Fruit fly (Drosophila melanogaster) whole organism, embryonic: ENCODE results near the gene Rlb1.

Source experiments
- Asciz ChIP-seq: fragments of 200-800 bp; sonication (Bioruptor generic); optimal IDR thresholded peaks from 2 replicates; lab custom pipeline; 2017; ENCODE audit warnings: missing biosample characterization, mild to moderate bottlenecking, missing genetic modification characterization, missing genetic modification reagents
- Bgb ChIP-seq: fragments of 200-800 bp; sonication (Bioruptor generic); IDR thresholded peaks from 2 replicates; pipeline ENCODE4 v1.3.6; 2022; ENCODE audit warnings: missing biosample characterization, missing genetic modification characterization; ENCODE audit not compliant: partially characterized antibody
- CG10274 ChIP-seq: fragments of 200-800 bp; sonication (Bioruptor generic); optimal IDR thresholded peaks from 3 replicates; lab custom pipeline; 2017; ENCODE audit warnings: missing biosample characterization, mild to moderate bottlenecking, missing genetic modification characterization
- CG10543 ChIP-seq: fragments of 200-800 bp; sonication (Bioruptor generic); optimal IDR thresholded peaks from 3 replicates; lab custom pipeline; 2017; ENCODE audit warnings: missing biosample characterization, mild to moderate bottlenecking, missing genetic modification characterization, moderate library complexity
- CG13287 ChIP-seq: fragments of 200-800 bp; sonication (Bioruptor generic); IDR thresholded peaks from 2 replicates; pipeline ENCODE4 v1.3.6; 2022; ENCODE audit warnings: missing biosample characterization, missing genetic modification characterization; ENCODE audit not compliant: partially characterized antibody
- CG17328 ChIP-seq: fragments of 200-800 bp; sonication (Bioruptor generic); IDR thresholded peaks from 2 replicates; pipeline ENCODE4 v1.3.6; 2022; ENCODE audit warnings: missing biosample characterization, missing genetic modification characterization
- CG2202 ChIP-seq: fragments of 200-800 bp; sonication (Bioruptor generic); optimal IDR thresholded peaks from 2 replicates; lab custom pipeline; 2018; ENCODE audit warnings: missing biosample characterization, mild to moderate bottlenecking, missing genetic modification characterization
- CG30020 ChIP-seq: fragments of 200-800 bp; optimal IDR thresholded peaks from 2 replicates; lab custom pipeline; 2019; ENCODE audit warnings: missing biosample characterization, mild to moderate bottlenecking, missing genetic modification characterization, moderate library complexity
- CG31365 ChIP-seq: fragments of 200-800 bp; sonication (Bioruptor generic); optimal IDR thresholded peaks from 2 replicates; lab custom pipeline; 2018; ENCODE audit warnings: missing biosample characterization, mild to moderate bottlenecking, missing genetic modification characterization
- CG31441 ChIP-seq: fragments of 200-800 bp; sonication (Bioruptor generic); IDR thresholded peaks from 2 replicates; pipeline ENCODE4 v1.3.6; 2022; ENCODE audit warnings: missing biosample characterization, missing genetic modification characterization
- CG3726 ChIP-seq: fragments of 200-800 bp; sonication (Bioruptor generic); IDR thresholded peaks from 3 replicates; pipeline ENCODE4, ENCODE4 v1.3.6; 2022; ENCODE audit warnings: missing biosample characterization, missing genetic modification characterization
- CG3838 ChIP-seq: fragments of 200-800 bp; sonication (Bioruptor generic); optimal IDR thresholded peaks from 3 replicates; lab custom pipeline; 2016; ENCODE audit warnings: missing biosample characterization, missing genetic modification characterization
- CG4360 ChIP-seq: fragments of 200-800 bp; sonication (Bioruptor generic); IDR thresholded peaks from 2 replicates; pipeline ENCODE4 v1.3.6; 2022; ENCODE audit warnings: missing biosample characterization, missing genetic modification characterization
- CG5245 ChIP-seq: fragments of 200-800 bp; sonication (Bioruptor generic); optimal IDR thresholded peaks from 3 replicates; lab custom pipeline; 2016; ENCODE audit warnings: missing biosample characterization, missing genetic modification characterization
- CG6654 ChIP-seq: fragments of 200-800 bp; sonication (Bioruptor generic); optimal IDR thresholded peaks from 2 replicates; lab custom pipeline; 2017; ENCODE audit warnings: missing biosample characterization, mild to moderate bottlenecking, missing genetic modification characterization
- CG6765 ChIP-seq: fragments of 200-800 bp; sonication (Bioruptor generic); optimal IDR thresholded peaks from 3 replicates; lab custom pipeline; 2017; ENCODE audit warnings: missing biosample characterization, mild to moderate bottlenecking, missing genetic modification characterization
- CG8290 ChIP-seq, 3 experiments: fragments of 200-800 bp; sonication (Bioruptor generic); optimal IDR thresholded peaks; 2 replicates each; lab custom pipeline; 2016 to 2019; ENCODE audit warnings: missing biosample characterization in 3 of 3, missing genetic modification characterization in 3 of 3, mild to moderate bottlenecking in 2 of 3, moderate library complexity in 1 of 3
- CG8478 ChIP-seq: fragments of >200 bp; optimal IDR thresholded peaks from 2 replicates; lab custom pipeline; 2018
- CG9609 ChIP-seq: fragments of 200-800 bp; sonication (Bioruptor generic); optimal IDR thresholded peaks from 3 replicates; lab custom pipeline; 2016; ENCODE audit warnings: missing biosample characterization, missing genetic modification characterization
- CHES-1-like ChIP-seq: fragments of 200-800 bp; sonication (Bioruptor generic); optimal IDR thresholded peaks from 2 replicates; lab custom pipeline; 2016; ENCODE audit warnings: missing biosample characterization, missing genetic modification characterization
- Dbx ChIP-seq: fragments of 200-800 bp; sonication (Bioruptor generic); IDR thresholded peaks from 3 replicates; pipeline ENCODE4 v1.3.6; 2022; ENCODE audit warnings: missing biosample characterization, missing genetic modification characterization
- H15 ChIP-seq: fragments of 200-800 bp; sonication (Bioruptor generic); IDR thresholded peaks from 3 replicates; pipeline ENCODE4 v1.3.6; 2022; ENCODE audit warnings: missing biosample characterization, missing genetic modification characterization
- Hand ChIP-seq: fragments of 200-800 bp; sonication (Bioruptor generic); optimal IDR thresholded peaks from 2 replicates; lab custom pipeline; 2017; ENCODE audit warnings: mild to moderate bottlenecking, missing biosample characterization, missing genetic modification reagents, missing genetic modification characterization
- Hey ChIP-seq: fragments of 200-800 bp; sonication (Bioruptor generic); optimal IDR thresholded peaks from 3 replicates; lab custom pipeline; 2018; ENCODE audit warnings: missing biosample characterization, mild to moderate bottlenecking, missing genetic modification characterization
- Med ChIP-seq: fragments of 200-800 bp; sonication (Bioruptor generic); peaks from one replicate; lab custom pipeline; 2016; ENCODE audit warnings: missing biosample characterization, missing genetic modification characterization, mild to moderate bottlenecking, inconsistent platforms, moderate library complexity
- Optix ChIP-seq: fragments of 200-800 bp; sonication (Bioruptor generic); IDR thresholded peaks from 3 replicates; pipeline ENCODE4 v1.3.6; 2022; ENCODE audit warnings: missing biosample characterization, missing genetic modification characterization
- Tbp ChIP-seq: fragments of >200 bp; optimal IDR thresholded peaks from 2 replicates; lab custom pipeline; 2018; ENCODE audit warnings: missing biosample characterization, missing genetic modification characterization
- Trl ChIP-seq, 3 experiments: fragments of >200 bp in 2 of 3; fragments of 200-800 bp in 1 of 3; sonication (Bioruptor generic) in 1 of 3; optimal IDR thresholded peaks; 2 replicates in 1 of 3; 3 replicates in 2 of 3; lab custom pipeline; 2016 to 2017; ENCODE audit warnings: missing biosample characterization in 1 of 3, missing genetic modification characterization in 1 of 3
- abd-A ChIP-seq: fragments of 200-800 bp; sonication (Bioruptor generic); optimal IDR thresholded peaks from 3 replicates; lab custom pipeline; 2019; ENCODE audit warnings: missing biosample characterization, mild to moderate bottlenecking, missing genetic modification characterization, moderate library complexity
- amos ChIP-seq: fragments of 200-800 bp; sonication (Bioruptor generic); IDR thresholded peaks from 2 replicates; pipeline ENCODE4 v1.3.6; 2022; ENCODE audit warnings: missing biosample characterization, missing genetic modification characterization; ENCODE audit not compliant: partially characterized antibody
- ash1 ChIP-seq: fragments of 200-800 bp; sonication (Bioruptor generic); optimal IDR thresholded peaks from 2 replicates; lab custom pipeline; 2018; ENCODE audit warnings: missing biosample characterization, mild to moderate bottlenecking, missing genetic modification characterization
- bcd ChIP-seq: fragments of 200-800 bp; sonication (Bioruptor generic); optimal IDR thresholded peaks from 2 replicates; lab custom pipeline; 2017; ENCODE audit warnings: missing biosample characterization, mild to moderate bottlenecking, missing genetic modification characterization
- bigmax ChIP-seq: fragments of 200-800 bp; sonication (Bioruptor generic); optimal IDR thresholded peaks from 2 replicates; lab custom pipeline; 2018; ENCODE audit warnings: missing biosample characterization, mild to moderate bottlenecking, missing genetic modification characterization
- chinmo ChIP-seq: fragments of 200-800 bp; sonication (Bioruptor generic); IDR thresholded peaks from 4 replicates; pipeline ENCODE4 v1.3.6; 2022; ENCODE audit warnings: missing biosample characterization, missing genetic modification characterization; ENCODE audit not compliant: partially characterized antibody
- crp ChIP-seq, 2 experiments: fragments of 200-800 bp; sonication (Bioruptor generic); optimal IDR thresholded peaks; 2 replicates in 1 of 2; 3 replicates in 1 of 2; lab custom pipeline; 2017; ENCODE audit warnings: missing biosample characterization in 2 of 2, missing genetic modification characterization in 2 of 2, mild to moderate bottlenecking in 1 of 2, moderate library complexity in 1 of 2
- cwo ChIP-seq: fragments of 200-800 bp; sonication (Bioruptor generic); optimal IDR thresholded peaks from 3 replicates; lab custom pipeline; 2017; ENCODE audit warnings: missing biosample characterization, missing genetic modification characterization, mild to moderate bottlenecking, moderate library complexity, missing genetic modification reagents
- dysf ChIP-seq: fragments of 200-800 bp; sonication (Bioruptor generic); IDR thresholded peaks from 3 replicates; pipeline ENCODE4 v1.3.6; 2022; ENCODE audit warnings: missing biosample characterization, missing genetic modification characterization
- fd96Cb ChIP-seq: fragments of 200-800 bp; sonication (Bioruptor generic); optimal IDR thresholded peaks from 2 replicates; lab custom pipeline; 2018; ENCODE audit warnings: missing biosample characterization, mild to moderate bottlenecking, missing genetic modification characterization, moderate library complexity
- grau ChIP-seq: fragments of 200-800 bp; optimal IDR thresholded peaks from 3 replicates; lab custom pipeline; 2019; ENCODE audit warnings: missing biosample characterization, mild to moderate bottlenecking, missing genetic modification characterization, moderate library complexity
- jigr1 ChIP-seq: fragments of 200-800 bp; sonication (Bioruptor generic); IDR thresholded peaks from 3 replicates; pipeline ENCODE4 v1.3.6; 2022; ENCODE audit warnings: missing biosample characterization, missing genetic modification characterization
- klu ChIP-seq: fragments of 200-800 bp; sonication (Bioruptor generic); IDR thresholded peaks from 2 replicates; pipeline ENCODE4 v1.3.6; 2022; ENCODE audit warnings: missing biosample characterization, missing genetic modification characterization
- lmd ChIP-seq: fragments of 200-800 bp; sonication (Bioruptor generic); IDR thresholded peaks from 2 replicates; pipeline ENCODE4 v1.3.6; 2022; ENCODE audit warnings: missing biosample characterization, missing genetic modification characterization
- sc ChIP-seq, 3 experiments: fragments of >200 bp in 2 of 3; fragments of 200-800 bp in 1 of 3; sonication (Bioruptor generic) in 1 of 3; optimal IDR thresholded peaks; 2 replicates in 2 of 3; 3 replicates in 1 of 3; lab custom pipeline; 2017; ENCODE audit warnings: mild to moderate bottlenecking in 1 of 3, missing biosample characterization in 1 of 3, missing genetic modification characterization in 1 of 3, missing genetic modification reagents in 1 of 3
- sr ChIP-seq: fragments of 200-800 bp; sonication (Bioruptor generic); IDR thresholded peaks from 3 replicates; pipeline ENCODE4 v1.3.6; 2022; ENCODE audit warnings: missing biosample characterization, missing genetic modification characterization
- wdn ChIP-seq: fragments of 200-800 bp; sonication (Bioruptor generic); IDR thresholded peaks from 2 replicates; pipeline ENCODE4 v1.3.6; 2022; ENCODE audit warnings: missing biosample characterization, missing genetic modification characterization

The Rlb1 gene

dm6 chr3R:9532437-9533180 lies 19.5 kb downstream of the Rlb1 start, which contains the start of gene by (continued):
- TF ChIP-seq chinmo (GFP tag; lab: Robert Waterston, UW) = peak; percentile 83; the same call in 3 of the 4 replicates
- peak; percentile 25; the same call in 1 of the 2 replicates for TF ChIP-seq Bgb (GFP tag; lab: Robert Waterston, UW)
- TF ChIP-seq bigmax (GFP tag; lab: Kevin White, UChicago) = no peak
- no peak for TF ChIP-seq CG6654 (GFP tag; lab: Kevin White, UChicago)
- TF ChIP-seq amos = no peak; the same call in 1 of the 2 replicates
- TF ChIP-seq CG3838 (GFP tag; lab: Kevin White, UChicago) = no peak
- TF ChIP-seq CG30020 = no peak
- TF ChIP-seq CG3726 (GFP tag; lab: Robert Waterston, UW) = no peak
- TF ChIP-seq CG8478 (lab: Kevin White, UChicago) = no peak
- TF ChIP-seq H15 (GFP tag; lab: Robert Waterston, UW) = no peak
- no peak for TF ChIP-seq crp (GFP tag; optimal IDR thresholded peaks at IDR 0.05; lab: Kevin White, UChicago)
- peak; percentile 43 for TF ChIP-seq CG10543 (GFP tag; lab: Kevin White, UChicago)
- no peak for TF ChIP-seq bcd (GFP tag; lab: Kevin White, UChicago)
- TF ChIP-seq sr = peak; percentile 60; the same call in 2 of the 3 replicates
- no peak for TF ChIP-seq CG8290 (GFP tag; optimal IDR thresholded peaks at IDR 0.05; lab: Kevin White, UChicago)
- TF ChIP-seq CG8290 (tag; optimal IDR thresholded peaks at IDR 0.05; lab: Kevin White, UChicago) = peak in 1 of 2 experiments; percentile 35
- TF ChIP-seq CG2202 (tag; lab: Kevin White, UChicago) = no peak
- TF ChIP-seq CG10274 (GFP tag; lab: Kevin White, UChicago) = no peak
- TF ChIP-seq CG13287 (GFP tag; lab: Robert Waterston, UW) = peak; percentile 34; the same call in 1 of the 2 replicates
- TF ChIP-seq Tbp = no peak
- no peak for TF ChIP-seq CG4360 (GFP tag; lab: Robert Waterston, UW)
- no peak for TF ChIP-seq Optix (GFP tag; lab: Robert Waterston, UW)
- TF ChIP-seq CG6765 (GFP tag; lab: Kevin White, UChicago) = no peak
- peak in 1 of 2 experiments; percentile 75 for TF ChIP-seq Trl (optimal IDR thresholded peaks at IDR 0.05; lab: Kevin White, UChicago)
- TF ChIP-seq Trl (GFP tag; optimal IDR thresholded peaks at IDR 0.05; lab: Kevin White, UChicago) = no peak
- peak; percentile 41 for TF ChIP-seq abd-A (tag; lab: Kevin White, UChicago)
- TF ChIP-seq CG17328 (GFP tag; lab: Robert Waterston, UW) = no peak
- TF ChIP-seq dysf (GFP tag; lab: Robert Waterston, UW) = no peak
- no peak for TF ChIP-seq CG9609 (GFP tag; lab: Kevin White, UChicago)
- TF ChIP-seq wdn (GFP tag; lab: Robert Waterston, UW) = no peak

- peak; percentile 33 for TF ChIP-seq ash1 (GFP tag; lab: Kevin White, UChicago)
- TF ChIP-seq Dbx = peak; percentile 82
- TF ChIP-seq klu (GFP tag; lab: Robert Waterston, UW) = peak; percentile 92
- TF ChIP-seq CG5245 (GFP tag; lab: Kevin White, UChicago) = peak; percentile 84
- peak; percentile 74 for TF ChIP-seq CG31365
- TF ChIP-seq Med (GFP tag; lab: Kevin White, UChicago) = peak; percentile 97
- TF ChIP-seq lmd (GFP tag; lab: Robert Waterston, UW) = peak; percentile 94
- peak; percentile 65 for TF ChIP-seq Hey (tag; lab: Kevin White, UChicago)
- TF ChIP-seq sc (optimal IDR thresholded peaks at IDR 0.05; lab: Kevin White, UChicago) = no peak
- peak; percentile 94 for TF ChIP-seq sc (GFP tag; optimal IDR thresholded peaks at IDR 0.05; lab: Kevin White, UChicago)
- peak; percentile 94 for TF ChIP-seq fd96Cb (tag; lab: Kevin White, UChicago)
- TF ChIP-seq cwo (GFP tag; lab: Kevin White, UChicago) = peak; percentile 95
- peak; percentile 87 for TF ChIP-seq jigr1 (GFP tag; lab: Robert Waterston, UW)
- peak; percentile 95 for TF ChIP-seq Asciz (GFP tag; lab: Kevin White, UChicago)
- TF ChIP-seq CG6765 (GFP tag; lab: Kevin White, UChicago) = peak; percentile 97
- peak; percentile 92 for TF ChIP-seq CHES-1-like (GFP tag; lab: Kevin White, UChicago)
- peak; percentile 96 for TF ChIP-seq CG31441 (GFP tag; lab: Robert Waterston, UW)
- TF ChIP-seq Hand = peak; percentile 97
- peak; percentile 95 for TF ChIP-seq grau (tag; lab: Kevin White, UChicago)
These were observed 20.3 kb downstream of the Rlb1 start for dm6 chr3R:9533181-9534124.
